Worm (Caenorhabditis elegans): ENCODE measurements around the gene F14F7.7.

The F14F7.7 gene

ce11 chrIII:13015754-13016317, 14.9 kb upstream of the F14F7.7 start (continued):
- TF ChIP-seq ztf-7 (tag; optimal IDR thresholded peaks at IDR 0.05), result peak; percentile 50
- 0 out of 2 replicates have a peak, but pooled peaks have one; percentile 22 for TF ChIP-seq mdt-29 (GFP tag; IDR thresholded peaks at IDR 0.05)
- TF ChIP-seq attf-4 (tag; optimal IDR thresholded peaks at IDR 0.05), result no peak
- no peak for TF ChIP-seq daf-12 (tag; optimal IDR thresholded peaks at IDR 0.05)
- TF ChIP-seq mep-1 (tag; optimal IDR thresholded peaks at IDR 0.05), result peak; percentile 60
- TF ChIP-seq F44E2.7 (GFP tag; IDR thresholded peaks at IDR 0.05), result 0 out of 2 replicates have a peak, but pooled peaks have one; percentile 26
- peak; percentile 45 for TF ChIP-seq Y5F2A.4 (GFP tag; optimal IDR thresholded peaks at IDR 0.05)
- TF ChIP-seq ctbp-1 (GFP tag; IDR thresholded peaks at IDR 0.05), result peak; percentile 75; the same call in 1 of the 2 replicates
- TF ChIP-seq lsy-2 (tag; optimal IDR thresholded peaks at IDR 0.05), result peak in 1 of 2 experiments; percentile 64
- TF ChIP-seq T26A8.4 (GFP tag; IDR thresholded peaks at IDR 0.05), result peak; percentile 83
- TF ChIP-seq fkh-10 (GFP tag; optimal IDR thresholded peaks at IDR 0.05), result peak; percentile 30
- no peak; the same call in 1 of the 2 replicates for TF ChIP-seq Y75B8A.6 (GFP tag; IDR thresholded peaks at IDR 0.05)
- peak; percentile 74 for TF ChIP-seq lim-7 (GFP tag; IDR thresholded peaks at IDR 0.05)
- peak; percentile 65; the same call in 1 of the 2 replicates for TF ChIP-seq nhr-42 (GFP tag; IDR thresholded peaks at IDR 0.05)
- TF ChIP-seq daf-16 (GFP tag; optimal IDR thresholded peaks at IDR 0.05), result peak; percentile 49 to 75
- TF ChIP-seq daf-16 (tag; optimal IDR thresholded peaks at IDR 0.05), result peak; percentile 90
- no peak for TF ChIP-seq lir-3 (tag; optimal IDR thresholded peaks at IDR 0.05)
- TF ChIP-seq lin-13 (GFP tag; optimal IDR thresholded peaks at IDR 0.05), result peak; percentile 3
- no peak for TF ChIP-seq ceh-28 (tag; optimal IDR thresholded peaks at IDR 0.05)
- peak; percentile 40 to 79; a peak in 2 of 4 replicates for TF ChIP-seq madf-5 (GFP tag; IDR thresholded peaks at IDR 0.05)
- no peak for TF ChIP-seq ama-1 (optimal IDR thresholded peaks at IDR 0.05)
- TF ChIP-seq madf-9 (GFP tag; conservative IDR thresholded peaks at IDR 0.05), result no peak; the same call in 1 of the 2 replicates
- 0 out of 2 replicates have a peak, but pooled peaks have one; percentile 28 for TF ChIP-seq zfp-3 (GFP tag; conservative IDR thresholded peaks at IDR 0.05)
- TF ChIP-seq ceh-32 (tag; optimal IDR thresholded peaks at IDR 0.05; ENCODE audit: poor library complexity), result no peak
- TF ChIP-seq spr-3 (GFP tag; optimal IDR thresholded peaks at IDR 0.05), result peak; percentile 25
- TF ChIP-seq ceh-20 (GFP tag; IDR thresholded peaks at IDR 0.05), result peak; percentile 54; the same call in 1 of the 2 replicates
- no peak for TF ChIP-seq T20F7.1 (GFP tag; optimal IDR thresholded peaks at IDR 0.05)
- TF ChIP-seq dpl-1 (GFP tag; optimal IDR thresholded peaks at IDR 0.05), result peak; percentile 53
- no peak for TF ChIP-seq F10B5.3 (tag; optimal IDR thresholded peaks at IDR 0.05)
- TF ChIP-seq spr-1 (tag; optimal IDR thresholded peaks at IDR 0.05), result peak; percentile 66
- peak; percentile 71 for TF ChIP-seq duxl-1 (tag; optimal IDR thresholded peaks at IDR 0.05; ENCODE audit: poor library complexity)
- TF ChIP-seq arid-1 (GFP tag; conservative IDR thresholded peaks at IDR 0.05), result peak; percentile 69; the same call in 1 of the 2 replicates
- TF ChIP-seq ceh-44 (GFP tag; IDR thresholded peaks at IDR 0.05), result peak; percentile 58; the same call in 1 of the 2 replicates
- peak; percentile 79 for TF ChIP-seq dmd-8 (GFP tag; IDR thresholded peaks at IDR 0.05)
- peak; percentile 97 for TF ChIP-seq aha-1 (tag)
- TF ChIP-seq mdl-1 (tag; optimal IDR thresholded peaks at IDR 0.05), result peak in 1 of 2 experiments; percentile 30
- TF ChIP-seq nhr-76 (tag; optimal IDR thresholded peaks at IDR 0.05), result no peak
- peak; percentile 50 for TF ChIP-seq F49E8.2 (tag; optimal IDR thresholded peaks at IDR 0.05; ENCODE audit: borderline replicate concordance)
- TF ChIP-seq fos-1 (tag; optimal IDR thresholded peaks at IDR 0.05), result no peak
- TF ChIP-seq mes-2 (tag; optimal IDR thresholded peaks at IDR 0.05; ENCODE audit: poor library complexity, severe bottlenecking), result peak; percentile 75
- TF ChIP-seq saeg-2 (GFP tag; IDR thresholded peaks at IDR 0.05), result peak; percentile 65
- peak; percentile 4 for TF ChIP-seq unc-130 (GFP tag; optimal IDR thresholded peaks at IDR 0.05)
- TF ChIP-seq nhr-102 (tag; optimal IDR thresholded peaks at IDR 0.05), result peak; percentile 87
- TF ChIP-seq mxl-2 (GFP tag; conservative IDR thresholded peaks at IDR 0.05), result peak; percentile 53; the same call in 1 of the 2 replicates
- no peak for TF ChIP-seq nhr-10 (tag; optimal IDR thresholded peaks at IDR 0.05)
- TF ChIP-seq snpc-1.2 (GFP tag; IDR thresholded peaks at IDR 0.05), result peak; percentile 57; the same call in 1 of the 2 replicates
- TF ChIP-seq Y48G9A.11 (GFP tag; IDR thresholded peaks at IDR 0.05), result peak; percentile 76
- peak; percentile 77 for TF ChIP-seq ZK337.2 (GFP tag; IDR thresholded peaks at IDR 0.05)
- peak; percentile 25; the same call in 1 of the 2 replicates for TF ChIP-seq dmd-9 (GFP tag; IDR thresholded peaks at IDR 0.05)
- no peak for TF ChIP-seq zip-2 (tag; optimal IDR thresholded peaks at IDR 0.05)

All from whole organism, L4 larva.